Fruit fly (Drosophila melanogaster) whole organism, prepupa: ENCODE measurements around the gene CG16965.

Experiments used
- CG10631 ChIP-seq: fragments of 200-800 bp; sonication (Bioruptor generic); optimal IDR thresholded peaks from 2 replicates; lab custom pipeline; 2016; ENCODE audit warnings: missing biosample characterization, missing genetic modification characterization
- CG10669 ChIP-seq: fragments of 200-800 bp; sonication (Bioruptor generic); optimal IDR thresholded peaks from 3 replicates; lab custom pipeline; 2018; ENCODE audit warnings: missing biosample characterization, mild to moderate bottlenecking, missing genetic modification characterization, moderate library complexity
- CG11762 ChIP-seq: fragments of 200-800 bp; sonication (Bioruptor generic); optimal IDR thresholded peaks from 3 replicates; lab custom pipeline; 2016; ENCODE audit warnings: missing biosample characterization, missing genetic modification characterization; ENCODE audit not compliant: insufficient read depth
- CG15336 ChIP-seq: fragments of 200-800 bp; sonication (Bioruptor generic); IDR thresholded peaks from 2 replicates; pipeline ENCODE4 v1.3.6; 2022; ENCODE audit warnings: missing biosample characterization, missing genetic modification characterization
- CG16779 ChIP-seq: fragments of 200-800 bp; sonication (Bioruptor generic); optimal IDR thresholded peaks from 3 replicates; lab custom pipeline; 2017; ENCODE audit warnings: missing biosample characterization, mild to moderate bottlenecking, missing genetic modification characterization
- CG3032 ChIP-seq: fragments of 200-800 bp; optimal IDR thresholded peaks from 2 replicates; lab custom pipeline; 2019; ENCODE audit warnings: missing biosample characterization, mild to moderate bottlenecking, missing genetic modification characterization, moderate library complexity
- CG31627 ChIP-seq: fragments of 200-800 bp; sonication (Bioruptor generic); optimal IDR thresholded peaks from 3 replicates; lab custom pipeline; 2016; ENCODE audit warnings: missing biosample characterization, missing genetic modification characterization
- CG32006 ChIP-seq: fragments of 200-800 bp; sonication (Bioruptor generic); optimal IDR thresholded peaks from 3 replicates; lab custom pipeline; 2017; ENCODE audit warnings: missing biosample characterization, mild to moderate bottlenecking, missing genetic modification characterization
- CG34406 ChIP-seq: fragments of 200-800 bp; sonication (Bioruptor generic); optimal IDR thresholded peaks from 3 replicates; lab custom pipeline; 2016; ENCODE audit warnings: missing biosample characterization, missing genetic modification characterization
- CG4318 ChIP-seq: fragments of 200-800 bp; sonication (Bioruptor generic); optimal IDR thresholded peaks from 3 replicates; lab custom pipeline; 2017; ENCODE audit warnings: missing biosample characterization, mild to moderate bottlenecking, missing genetic modification characterization
- CG6163 ChIP-seq: fragments of 200-800 bp; sonication (Bioruptor generic); IDR thresholded peaks from 3 replicates; pipeline ENCODE4 v1.3.6; 2022; ENCODE audit warnings: missing biosample characterization, missing genetic modification characterization
- CG6276 ChIP-seq: fragments of 200-800 bp; sonication (Bioruptor generic); optimal IDR thresholded peaks from 2 replicates; lab custom pipeline; 2017; ENCODE audit warnings: missing biosample characterization, mild to moderate bottlenecking, missing genetic modification characterization
- CG6792 ChIP-seq: fragments of 200-800 bp; sonication (Bioruptor generic); optimal IDR thresholded peaks from 3 replicates; lab custom pipeline; 2016; ENCODE audit warnings: missing biosample characterization, missing genetic modification characterization
- CG6808 ChIP-seq: fragments of 200-800 bp; sonication (Bioruptor generic); optimal IDR thresholded peaks from 3 replicates; lab custom pipeline; 2017; ENCODE audit warnings: missing biosample characterization, missing genetic modification characterization, mild to moderate bottlenecking, moderate library complexity, missing genetic modification reagents
- CG8119 ChIP-seq: fragments of 200-800 bp; sonication (Bioruptor generic); IDR thresholded peaks from 3 replicates; pipeline ENCODE4 v1.3.6; 2022; ENCODE audit warnings: missing biosample characterization, missing genetic modification characterization
- Eip75B ChIP-seq: fragments of 200-800 bp; sonication (Bioruptor generic); optimal IDR thresholded peaks from 3 replicates; lab custom pipeline; 2016; ENCODE audit warnings: missing biosample characterization, missing genetic modification characterization
- Eip78C ChIP-seq: fragments of 200-800 bp; sonication (Bioruptor generic); peaks from one replicate; lab custom pipeline; 2016; ENCODE audit warnings: missing biosample characterization, missing genetic modification characterization
- Eip93F ChIP-seq: fragments of 200-800 bp; sonication (Bioruptor generic); optimal IDR thresholded peaks from 2 replicates; lab custom pipeline; 2016; ENCODE audit warnings: missing biosample characterization, mild to moderate bottlenecking, missing genetic modification characterization
- Ets21C ChIP-seq: fragments of 200-800 bp; sonication (Bioruptor generic); optimal IDR thresholded peaks from 3 replicates; lab custom pipeline; 2016; ENCODE audit warnings: missing biosample characterization, missing genetic modification characterization
- Ets96B ChIP-seq: fragments of 200-800 bp; optimal IDR thresholded peaks from 2 replicates; lab custom pipeline; 2019; ENCODE audit warnings: missing biosample characterization, mild to moderate bottlenecking, missing genetic modification characterization, moderate library complexity
- Gug ChIP-seq: fragments of 200-800 bp; sonication (Bioruptor generic); IDR thresholded peaks from 2 replicates; pipeline ENCODE4 v1.3.6; 2022; ENCODE audit warnings: missing biosample characterization, missing genetic modification characterization
- Met ChIP-seq: fragments of 200-800 bp; sonication (Bioruptor generic); optimal IDR thresholded peaks from 3 replicates; lab custom pipeline; 2016; ENCODE audit warnings: missing biosample characterization, missing genetic modification characterization
- OdsH ChIP-seq: fragments of 200-800 bp; sonication (Bioruptor generic); optimal IDR thresholded peaks from 3 replicates; lab custom pipeline; 2016; ENCODE audit warnings: missing biosample characterization, missing genetic modification characterization
- Smox ChIP-seq: fragments of 200-800 bp; sonication (Bioruptor generic); optimal IDR thresholded peaks from 3 replicates; lab custom pipeline; 2016; ENCODE audit warnings: missing biosample characterization, missing genetic modification characterization
- Sox102F ChIP-seq: fragments of 200-800 bp; sonication (Bioruptor generic); optimal IDR thresholded peaks from 2 replicates; lab custom pipeline; 2016; ENCODE audit warnings: missing biosample characterization, mild to moderate bottlenecking, missing genetic modification characterization
- Sox15 ChIP-seq: fragments of 200-800 bp; sonication (Bioruptor generic); optimal IDR thresholded peaks from 3 replicates; lab custom pipeline; 2016; ENCODE audit warnings: missing biosample characterization, missing genetic modification characterization
- achi ChIP-seq: fragments of 200-800 bp; sonication (Bioruptor generic); optimal IDR thresholded peaks from 3 replicates; lab custom pipeline; 2016; ENCODE audit warnings: missing biosample characterization, missing genetic modification characterization
- dsx ChIP-seq: fragments of 200-800 bp; optimal IDR thresholded peaks from 3 replicates; lab custom pipeline; 2019; ENCODE audit warnings: missing biosample characterization, mild to moderate bottlenecking, missing genetic modification characterization, moderate library complexity; ENCODE audit not compliant: poor library complexity, severe bottlenecking
- eg ChIP-seq: fragments of 200-800 bp; sonication (Bioruptor generic); IDR thresholded peaks from 3 replicates; pipeline ENCODE4 v1.3.6; 2022; ENCODE audit warnings: missing biosample characterization, missing genetic modification characterization
- esn ChIP-seq: fragments of 200-800 bp; sonication (Bioruptor generic); optimal IDR thresholded peaks from 2 replicates; lab custom pipeline; 2016; ENCODE audit warnings: missing biosample characterization, mild to moderate bottlenecking, missing genetic modification characterization, moderate library complexity
- fd85E ChIP-seq: fragments of 200-800 bp; sonication (Bioruptor generic); optimal IDR thresholded peaks from 3 replicates; lab custom pipeline; 2016; ENCODE audit warnings: missing biosample characterization, missing genetic modification characterization
- fkh ChIP-seq: fragments of 200-800 bp; sonication (Bioruptor generic); optimal IDR thresholded peaks from 3 replicates; lab custom pipeline; 2017; ENCODE audit warnings: missing biosample characterization, mild to moderate bottlenecking, missing genetic modification characterization, moderate library complexity
- lz ChIP-seq: fragments of 200-800 bp; sonication (Bioruptor generic); optimal IDR thresholded peaks from 3 replicates; lab custom pipeline; 2016; ENCODE audit warnings: missing biosample characterization, missing genetic modification characterization
- pdm3 ChIP-seq: fragments of 200-800 bp; sonication (Bioruptor generic); optimal IDR thresholded peaks from 3 replicates; lab custom pipeline; 2016; ENCODE audit warnings: missing biosample characterization, missing genetic modification characterization
- spab ChIP-seq: fragments of 200-800 bp; sonication (Bioruptor generic); optimal IDR thresholded peaks from 2 replicates; lab custom pipeline; 2017; ENCODE audit warnings: missing biosample characterization, mild to moderate bottlenecking, missing genetic modification characterization, missing genetic modification reagents
- svp ChIP-seq: fragments of 200-800 bp; sonication (Bioruptor generic); peaks from one replicate; lab custom pipeline; 2016; ENCODE audit warnings: missing biosample characterization, missing genetic modification characterization
- topi ChIP-seq: fragments of 200-800 bp; sonication (Bioruptor generic); optimal IDR thresholded peaks from 3 replicates; lab custom pipeline; 2016; ENCODE audit warnings: missing biosample characterization, missing genetic modification characterization

CG16965 gene

dm6 chr2L:11981210-11981609 is at the start of gene CG16965:
TSS of gene CG16965 (plus strand) at chr2L:11981591.
- no peak for TF ChIP-seq OdsH (GFP tag; lab: Kevin White, UChicago)
- no peak for TF ChIP-seq esn
- TF ChIP-seq Eip78C (GFP tag; lab: Kevin White, UChicago), result peak; percentile 52
- no peak for TF ChIP-seq CG4318 (GFP tag; lab: Kevin White, UChicago)
- no peak for TF ChIP-seq dsx (GFP tag; lab: Kevin White, UChicago)

dm6 chr2L:11931603-11932002 is 49.8 kb upstream of the CG16965 start:
- TF ChIP-seq CG10669 (GFP tag; lab: Kevin White, UChicago) (no peak), topi (GFP tag; lab: Kevin White, UChicago) (no peak), lz (no peak), CG15336 (GFP tag; lab: Robert Waterston, UW) (no peak), CG32006 (GFP tag; lab: Kevin White, UChicago) (no peak), CG6792 (GFP tag; lab: Kevin White, UChicago) (no peak), CG6276 (no peak), CG11762 (no peak), CG6163 (no peak)

- no peak for TF ChIP-seq achi (GFP tag; lab: Kevin White, UChicago)
- peak; percentile 12 for TF ChIP-seq svp (GFP tag; lab: Kevin White, UChicago)
Observed at dm6 chr2L:11934205-11934604, 47.2 kb upstream of the CG16965 start, which contains the start of gene Or33a. TSS of gene Or33a (plus strand) at chr2L:11934505.

dm6 chr2L:11935881-11936280 is 45.5 kb upstream of the CG16965 start, which contains the start of gene Or33b:
TSS of gene Or33b (plus strand) at chr2L:11936181.
- no peak for TF ChIP-seq CG15336 (GFP tag; lab: Robert Waterston, UW)
- no peak for TF ChIP-seq CG3032
- no peak for TF ChIP-seq Sox15 (GFP tag; lab: Kevin White, UChicago)
- no peak for TF ChIP-seq Gug
- no peak for TF ChIP-seq fd85E
- no peak for TF ChIP-seq CG8119 (GFP tag; lab: Robert Waterston, UW)
- TF ChIP-seq CG34406 (GFP tag; lab: Kevin White, UChicago), result no peak
- no peak for TF ChIP-seq CG10631 (GFP tag; lab: Kevin White, UChicago)
- no peak for TF ChIP-seq Ets96B (tag; lab: Kevin White, UChicago)
- TF ChIP-seq CG31627, result no peak
- TF ChIP-seq CG11762, result no peak
- TF ChIP-seq lz, result no peak
- no peak for TF ChIP-seq Met (GFP tag; lab: Kevin White, UChicago)
- no peak for TF ChIP-seq svp (GFP tag; lab: Kevin White, UChicago)
- no peak for TF ChIP-seq Sox102F (GFP tag; lab: Kevin White, UChicago)
- no peak for TF ChIP-seq Eip93F (GFP tag; lab: Kevin White, UChicago)
- TF ChIP-seq Ets21C (GFP tag; lab: Kevin White, UChicago), result no peak
- no peak for TF ChIP-seq CG32006 (GFP tag; lab: Kevin White, UChicago)
- no peak for TF ChIP-seq pdm3 (GFP tag; lab: Kevin White, UChicago)
- TF ChIP-seq, all 60 proteins: peak for 0

- TF ChIP-seq Gug (no peak), fkh (GFP tag; lab: Kevin White, UChicago) (no peak), Eip93F (GFP tag; lab: Kevin White, UChicago) (no peak), CG4318 (GFP tag; lab: Kevin White, UChicago) (no peak), Smox (no peak), Eip78C (GFP tag; lab: Kevin White, UChicago) (no peak), topi (GFP tag; lab: Kevin White, UChicago) (no peak), Eip75B (GFP tag; lab: Kevin White, UChicago) (no peak), spab (GFP tag; lab: Kevin White, UChicago) (no peak), CG32006 (GFP tag; lab: Kevin White, UChicago) (no peak), eg (GFP tag; lab: Robert Waterston, UW) (no peak), Sox15 (GFP tag; lab: Kevin White, UChicago) (no peak), CG6808 (no peak), OdsH (GFP tag; lab: Kevin White, UChicago) (no peak), CG16779 (tag; lab: Kevin White, UChicago) (no peak)
Observed at dm6 chr2L:11937669-11938068, 43.7 kb upstream of the CG16965 start, which contains the start of gene Or33c. TSS of gene Or33c (plus strand) at chr2L:11937969.
